In the genomic region with DNA sequence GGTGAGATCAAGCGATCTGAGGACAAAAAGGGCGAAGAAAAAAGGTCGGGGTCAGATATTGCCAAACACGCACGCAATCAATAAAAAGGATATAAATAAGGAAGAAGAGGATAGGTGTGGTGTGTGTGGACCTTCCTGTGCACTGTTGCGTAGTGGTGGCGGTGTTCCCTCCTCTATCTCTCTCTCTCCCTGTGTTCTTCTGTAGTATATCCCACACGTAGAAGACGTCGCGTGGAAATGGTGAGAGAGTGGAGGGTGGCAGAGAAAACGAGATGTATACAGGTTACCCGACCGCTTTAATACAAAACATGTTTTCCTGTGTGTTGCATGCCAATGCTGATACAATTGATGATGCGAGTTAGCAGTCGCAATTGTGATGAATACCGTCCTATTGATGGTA, we compare ENCODE assay signal across 4 worm cellular contexts.
TF ChIP-seq lines count a peak whose summit lies in the region.

No protein-coding gene starts in this region.

TF ChIP-seq in whole organism, L2 larva, 48 proteins besides CTCF, POLR2A, EP300 and RAD21:
- TF ChIP-seq sma-3 (GFP tag; optimal IDR thresholded peaks at IDR 0.05; lab: Kevin White, UChicago) (peak; percentile 46), nhr-21 (tag; optimal IDR thresholded peaks at IDR 0.05; lab: Kevin White, UChicago) (peak; percentile 14), sma-9 (GFP tag; optimal IDR thresholded peaks at IDR 0.05; lab: Kevin White, UChicago) (peak; percentile 33), sma-9 (tag; optimal IDR thresholded peaks at IDR 0.05; lab: Kevin White, UChicago) (no peak), zag-1 (tag; optimal IDR thresholded peaks at IDR 0.05; lab: Kevin White, UChicago) (no peak), Y55F3AM.14 (GFP tag; optimal IDR thresholded peaks at IDR 0.05; lab: Kevin White, UChicago) (no peak), nhr-6 (tag; optimal IDR thresholded peaks at IDR 0.05; lab: Kevin White, UChicago) (no peak), nhr-25 (tag; optimal IDR thresholded peaks at IDR 0.05; lab: Kevin White, UChicago) (peak; percentile 21), mdl-1 (tag; optimal IDR thresholded peaks at IDR 0.05; lab: Kevin White, UChicago) (peak in 1 of 2 experiments; percentile 31), elt-1 (tag; optimal IDR thresholded peaks at IDR 0.05; lab: Kevin White, UChicago) (no peak)

TF ChIP-seq in whole organism, L4 larva, 104 proteins besides CTCF, POLR2A, EP300 and RAD21:
- TF ChIP-seq dve-1 (tag; optimal IDR thresholded peaks at IDR 0.05; lab: Kevin White, UChicago; ENCODE audit: insufficient read depth) (no peak), daf-19 (GFP tag; conservative IDR thresholded peaks at IDR 0.05; lab: Robert Waterston, UW) (0 out of 2 replicates have a peak, but pooled peaks have one; percentile 13), mes-2 (tag; optimal IDR thresholded peaks at IDR 0.05; lab: Kevin White, UChicago; ENCODE audit: poor library complexity, severe bottlenecking) (no peak), php-3 (GFP tag; IDR thresholded peaks at IDR 0.05; lab: Robert Waterston, UW) (no peak), mdt-29 (GFP tag; IDR thresholded peaks at IDR 0.05; lab: Robert Waterston, UW) (no peak), nhr-28 (tag; optimal IDR thresholded peaks at IDR 0.05; lab: Kevin White, UChicago) (peak; percentile 66), nhr-25 (tag; optimal IDR thresholded peaks at IDR 0.05; lab: Kevin White, UChicago; ENCODE audit: borderline replicate concordance, insufficient read depth) (peak; percentile 73), hlh-30 (tag; optimal IDR thresholded peaks at IDR 0.05; lab: Kevin White, UChicago; ENCODE audit: insufficient read depth) (peak; percentile 19), mdl-1 (tag; optimal IDR thresholded peaks at IDR 0.05; lab: Kevin White, UChicago) (peak; percentile 57 to 79), ceh-44 (GFP tag; IDR thresholded peaks at IDR 0.05; lab: Robert Waterston, UW) (no peak), mxl-3 (GFP tag; optimal IDR thresholded peaks at IDR 0.05; lab: Kevin White, UChicago) (peak; percentile 63), hlh-11 (tag; optimal IDR thresholded peaks at IDR 0.05; lab: Kevin White, UChicago) (peak; percentile 37), gei-8 (GFP tag; optimal IDR thresholded peaks at IDR 0.05; lab: Kevin White, UChicago) (no peak)

TF ChIP-seq in whole organism, late embryonic, 69 proteins besides CTCF, POLR2A, EP300 and RAD21:
- TF ChIP-seq sdc-2 (tag; optimal IDR thresholded peaks at IDR 0.05; lab: Kevin White, UChicago) (peak; percentile 25), ceh-9 (tag; optimal IDR thresholded peaks at IDR 0.05; lab: Kevin White, UChicago) (no peak), ref-2 (tag; optimal IDR thresholded peaks at IDR 0.05; lab: Kevin White, UChicago) (peak; percentile 27)

TF ChIP-seq in whole organism, mixed stage, embryonic, 35 proteins besides CTCF, POLR2A, EP300 and RAD21:
- TF ChIP-seq sptf-1 (tag; optimal IDR thresholded peaks at IDR 0.05; lab: Kevin White, UChicago) = peak; percentile 54
- no peak for TF ChIP-seq nhr-237 (tag; optimal IDR thresholded peaks at IDR 0.05; lab: Kevin White, UChicago)
- TF ChIP-seq ceh-43 (GFP tag; optimal IDR thresholded peaks at IDR 0.05; lab: Kevin White, UChicago) = no peak
- no peak for TF ChIP-seq drap-1 (GFP tag; optimal IDR thresholded peaks at IDR 0.05; lab: Kevin White, UChicago)
- peak; percentile 21 for TF ChIP-seq cnd-1 (tag; optimal IDR thresholded peaks at IDR 0.05; lab: Kevin White, UChicago)
- no peak for TF ChIP-seq tbx-8 (GFP tag; optimal IDR thresholded peaks at IDR 0.05; lab: Kevin White, UChicago)
- TF ChIP-seq nhr-2 (tag; optimal IDR thresholded peaks at IDR 0.05; lab: Kevin White, UChicago) = peak; percentile 94
- TF ChIP-seq ces-1 (GFP tag; optimal IDR thresholded peaks at IDR 0.05; lab: Kevin White, UChicago) = no peak
- no peak for TF ChIP-seq ztf-11 (tag; optimal IDR thresholded peaks at IDR 0.05; lab: Kevin White, UChicago)
- no peak for TF ChIP-seq nhr-28 (tag; optimal IDR thresholded peaks at IDR 0.05; lab: Kevin White, UChicago)
- no peak for TF ChIP-seq snpc-4 (tag; optimal IDR thresholded peaks at IDR 0.05; lab: Kevin White, UChicago)
- no peak for TF ChIP-seq elt-3 (tag; optimal IDR thresholded peaks at IDR 0.05; lab: Kevin White, UChicago)
- TF ChIP-seq lin-32 (GFP tag; optimal IDR thresholded peaks at IDR 0.05; lab: Kevin White, UChicago) = no peak
- peak; percentile 60 for TF ChIP-seq ham-2 (GFP tag; optimal IDR thresholded peaks at IDR 0.05; lab: Kevin White, UChicago)
- TF ChIP-seq unc-39 (tag; optimal IDR thresholded peaks at IDR 0.05; lab: Kevin White, UChicago) = no peak
- peak; percentile 9 for TF ChIP-seq M03D4.4 (tag; optimal IDR thresholded peaks at IDR 0.05; lab: Kevin White, UChicago)
- TF ChIP-seq blmp-1 (tag; optimal IDR thresholded peaks at IDR 0.05; lab: Kevin White, UChicago) = no peak
- TF ChIP-seq elt-1 (tag; optimal IDR thresholded peaks at IDR 0.05; lab: Kevin White, UChicago; ENCODE audit: borderline replicate concordance, insufficient read depth) = peak; percentile 8
- TF ChIP-seq mls-2 (tag; optimal IDR thresholded peaks at IDR 0.05; lab: Kevin White, UChicago) = no peak
- no peak for TF ChIP-seq unc-120 (tag; optimal IDR thresholded peaks at IDR 0.05; lab: Kevin White, UChicago; ENCODE audit: poor library complexity, severe bottlenecking)
- no peak for TF ChIP-seq ceh-39 (tag; optimal IDR thresholded peaks at IDR 0.05; lab: Kevin White, UChicago)
- no peak for TF ChIP-seq flh-1 (GFP tag; optimal IDR thresholded peaks at IDR 0.05; lab: Kevin White, UChicago)
- TF ChIP-seq sem-2 (GFP tag; optimal IDR thresholded peaks at IDR 0.05; lab: Kevin White, UChicago) = no peak
- no peak for TF ChIP-seq mep-1 (tag; optimal IDR thresholded peaks at IDR 0.05; lab: Kevin White, UChicago)
- no peak for TF ChIP-seq nhr-76 (tag; optimal IDR thresholded peaks at IDR 0.05; lab: Kevin White, UChicago)
- TF ChIP-seq pha-4 (tag; optimal IDR thresholded peaks at IDR 0.05; lab: Kevin White, UChicago) = no peak
- peak; percentile 25 for TF ChIP-seq zip-8 (tag; optimal IDR thresholded peaks at IDR 0.05; lab: Kevin White, UChicago)
- no peak for TF ChIP-seq hlh-1 (tag; optimal IDR thresholded peaks at IDR 0.05; lab: Kevin White, UChicago)
- TF ChIP-seq lin-13 (tag; optimal IDR thresholded peaks at IDR 0.05; lab: Kevin White, UChicago) = no peak
- no peak for TF ChIP-seq bed-3 (GFP tag; optimal IDR thresholded peaks at IDR 0.05; lab: Kevin White, UChicago)
- no peak for TF ChIP-seq unc-62 (GFP tag; optimal IDR thresholded peaks at IDR 0.05; lab: Kevin White, UChicago)
- no peak for TF ChIP-seq ceh-83 (GFP tag; optimal IDR thresholded peaks at IDR 0.05; lab: Kevin White, UChicago)
- TF ChIP-seq lsy-2 (tag; optimal IDR thresholded peaks at IDR 0.05; lab: Kevin White, UChicago) = no peak
- TF ChIP-seq nhr-12 (tag; optimal IDR thresholded peaks at IDR 0.05; lab: Kevin White, UChicago) = no peak
- TF ChIP-seq mab-5 (tag; optimal IDR thresholded peaks at IDR 0.05; lab: Kevin White, UChicago) = no peak
